Worm (Caenorhabditis elegans) whole organism, early embryonic: Measurements from ENCODE around the gene K01D12.8.

Source experiments
- F13C5.2 ChIP-seq: sonication (generic microtip); optimal IDR thresholded peaks from 2 replicates; lab custom pipeline; 2017; ENCODE audit warnings: mild to moderate bottlenecking, missing genetic modification characterization, inconsistent platforms, missing compliant biosample characterization
- ama-1 ChIP-seq: fragments of 150-350 bp; optimal IDR thresholded peaks from 2 replicates; lab custom pipeline; 2014
- ceh-36 ChIP-seq: sonication (generic microtip); optimal IDR thresholded peaks from 2 replicates; lab custom pipeline; 2016; ENCODE audit warnings: missing genetic modification characterization, inconsistent platforms, missing compliant biosample characterization
- sea-1 ChIP-seq: fragments of 200-800 bp; sonication (Bioruptor generic); conservative IDR thresholded peaks from 2 replicates; pipeline ENCODE4 v1.3.6; 2022; ENCODE audit warnings: missing genetic modification characterization, missing compliant biosample characterization
- tbx-37 ChIP-seq: fragments of 200-800 bp; sonication (Bioruptor generic); conservative IDR thresholded peaks from 2 replicates; pipeline ENCODE4 v1.3.6; 2022; ENCODE audit warnings: missing genetic modification reagents, missing genetic modification characterization, missing compliant biosample characterization

DNA sequence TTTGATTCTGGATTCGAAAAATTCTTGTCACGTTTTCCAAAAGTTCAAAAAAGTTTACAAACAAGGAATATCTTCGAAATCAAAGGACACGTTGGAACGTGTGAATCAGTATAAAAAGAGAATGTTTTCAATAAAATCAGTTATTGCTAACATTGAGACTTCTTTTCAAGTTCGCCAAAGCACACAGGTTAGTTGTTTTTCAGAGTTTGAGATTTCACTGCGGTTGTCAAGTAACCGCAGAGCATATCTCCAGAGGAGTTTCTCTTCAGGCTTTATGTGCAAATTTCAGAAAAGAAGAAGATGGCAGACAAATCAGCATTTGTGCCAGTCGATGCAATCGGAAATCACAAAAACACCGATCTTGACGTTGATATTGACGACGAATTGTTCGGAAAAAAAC, 16.3 kb upstream of the K01D12.8 start, which contains the start of gene K01D12.15:
- TF ChIP-seq ama-1 (no peak), tbx-37 (no peak), sea-1 (GFP tag; lab: Robert Waterston, UW) (no peak), ceh-36 (tag; lab: Kevin White, UChicago) (no peak), F13C5.2 (no peak)
